Worm (Caenorhabditis elegans): Measurements from ENCODE around the gene C09H10.5.

DNA sequence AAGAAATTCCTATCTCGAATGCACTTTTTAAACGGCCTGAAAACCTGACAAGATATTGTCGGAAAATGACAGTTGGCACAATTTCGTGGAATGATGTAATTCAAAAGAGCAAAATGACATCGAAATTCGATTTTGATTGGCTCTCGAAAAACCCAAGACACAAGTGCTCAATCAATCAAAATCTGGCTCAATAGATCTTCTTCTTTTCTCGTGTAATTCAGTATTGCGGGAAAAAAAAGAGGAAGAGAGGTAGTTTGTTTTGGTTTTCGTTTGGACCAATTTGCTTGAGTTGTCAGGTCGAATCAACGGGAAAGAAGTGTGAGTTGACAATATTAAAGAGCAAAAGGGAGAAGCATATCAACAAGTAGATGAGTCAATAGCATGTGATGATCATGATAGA is 32.2 kb upstream of the C09H10.5 start:
- TF ChIP-seq ama-1 (optimal IDR thresholded peaks at IDR 0.05) (no peak), ceh-13 (GFP tag; optimal IDR thresholded peaks at IDR 0.05) (no peak), ceh-36 (tag; optimal IDR thresholded peaks at IDR 0.05) (no peak), sea-1 (GFP tag; conservative IDR thresholded peaks at IDR 0.05) (no peak), tbx-11 (GFP tag; IDR thresholded peaks at IDR 0.05) (no peak), aly-1 (tag; optimal IDR thresholded peaks at IDR 0.05) (no peak), flt-1 (GFP tag; IDR thresholded peaks at IDR 0.05) (no peak), ets-7 (tag; optimal IDR thresholded peaks at IDR 0.05) (no peak)
